Fruit fly (Drosophila melanogaster): Measurements from ENCODE around the gene CG46522.
"Not testable (repeated sequence)": the region's sequence is repeated elsewhere in the genome, so short reads cannot be mapped to it uniquely, and the experiment has no call there.

dm6 chrX:22217079-22217478, 29.3 kb upstream of the CG46522 start, which contains the start of gene CG46517:
- TF ChIP-seq EcR (GFP tag; optimal IDR thresholded peaks at IDR 0.05); CG15710 (tag; optimal IDR thresholded peaks at IDR 0.05); CG17806 (tag; optimal IDR thresholded peaks at IDR 0.05); gl (tag; optimal IDR thresholded peaks at IDR 0.05); CG8301 (tag; optimal IDR thresholded peaks at IDR 0.05); CG34367 (tag; optimal IDR thresholded peaks at IDR 0.05); Pif1B (GFP tag; optimal IDR thresholded peaks at IDR 0.05); fd96Ca (GFP tag; IDR thresholded peaks at IDR 0.05); CG8159 (tag; optimal IDR thresholded peaks at IDR 0.05); Ets98B (GFP tag; IDR thresholded peaks at IDR 0.05); Snoo (tag; optimal IDR thresholded peaks at IDR 0.05); CG4496 (GFP tag; IDR thresholded peaks at IDR 0.05): not testable (repeated sequence)
